Worm (Caenorhabditis elegans) whole organism, L1 larva: ENCODE measurements around the gene attf-3.

Source experiments
- C04F5.9 ChIP-seq: sonication (generic microtip); optimal IDR thresholded peaks from 2 replicates; lab custom pipeline; 2016; ENCODE audit warnings: missing genetic modification characterization, missing compliant biosample characterization
- C16A3.4 ChIP-seq: fragments of 150-350 bp; optimal IDR thresholded peaks from 2 replicates; lab custom pipeline; 2014; ENCODE audit warnings: missing biosample characterization, missing genetic modification characterization
- C34B4.2 ChIP-seq: sonication (generic microtip); optimal IDR thresholded peaks from 2 replicates; lab custom pipeline; 2017; ENCODE audit warnings: mild to moderate bottlenecking, missing genetic modification characterization, missing compliant biosample characterization
- Y116A8C.19 ChIP-seq: sonication (generic microtip); optimal IDR thresholded peaks from 2 replicates; lab custom pipeline; 2016; ENCODE audit warnings: missing compliant biosample characterization, missing genetic modification characterization, borderline replicate concordance
- aha-1 ChIP-seq: fragments of 150-350 bp; optimal IDR thresholded peaks from 2 replicates; lab custom pipeline; 2014; ENCODE audit warnings: missing biosample characterization, missing genetic modification characterization
- aly-2 ChIP-seq: fragments of 150-350 bp; optimal IDR thresholded peaks from 2 replicates; lab custom pipeline; 2014; ENCODE audit warnings: missing biosample characterization, missing genetic modification characterization
- ama-1 ChIP-seq: fragments of 150-350 bp; optimal IDR thresholded peaks from 2 replicates; lab custom pipeline; 2014
- blmp-1 ChIP-seq: fragments of 150-350 bp; optimal IDR thresholded peaks from 2 replicates; lab custom pipeline; 2014; ENCODE audit warnings: missing biosample characterization, missing genetic modification characterization
- ceh-8 ChIP-seq: fragments of 200-800 bp; sonication (Bioruptor generic); optimal IDR thresholded peaks from 2 replicates; lab custom pipeline; 2018; ENCODE audit warnings: mild to moderate bottlenecking, missing genetic modification characterization, moderate library complexity, missing compliant biosample characterization
- ceh-82 ChIP-seq, 3 experiments: fragments of 150-350 bp in 1 of 3; sonication (generic microtip) in 2 of 3; optimal IDR thresholded peaks; 2 replicates each; lab custom pipeline; 2014 to 2017; ENCODE audit warnings: missing biosample characterization in 3 of 3, missing genetic modification characterization in 3 of 3
- ceh-90 ChIP-seq: sonication (generic microtip); optimal IDR thresholded peaks from 2 replicates; lab custom pipeline; 2016; ENCODE audit warnings: missing genetic modification characterization, missing compliant biosample characterization
- dpl-1 ChIP-seq, 3 experiments: fragments of 150-350 bp in 2 of 3; sonication (generic microtip) in 1 of 3; optimal IDR thresholded peaks; 2 replicates each; lab custom pipeline; 2014 to 2017; ENCODE audit warnings: missing biosample characterization in 3 of 3, missing genetic modification characterization in 3 of 3, missing genetic modification reagents in 3 of 3
- dsc-1 ChIP-seq: sonication (generic microtip); optimal IDR thresholded peaks from 2 replicates; lab custom pipeline; 2016; ENCODE audit warnings: mild to moderate bottlenecking, missing genetic modification characterization, missing compliant biosample characterization
- efl-1 ChIP-seq, 4 experiments: fragments of 150-350 bp; optimal IDR thresholded peaks in 3 of 4; peaks in 1 of 4; 1 replicate in 1 of 4; 2 replicates in 3 of 4; lab custom pipeline; 2014; ENCODE audit warnings: missing biosample characterization in 2 of 4, missing genetic modification characterization in 2 of 4, missing genetic modification reagents in 2 of 4
- egl-27 ChIP-seq, 2 experiments: fragments of 150-350 bp in 1 of 2; sonication (generic microtip); optimal IDR thresholded peaks; 3 replicates each; lab custom pipeline; 2017 to 2018; ENCODE audit warnings: missing biosample characterization in 2 of 2, missing genetic modification characterization in 2 of 2, missing genetic modification reagents in 2 of 2
- elt-2 ChIP-seq: sonication (generic microtip); optimal IDR thresholded peaks from 2 replicates; lab custom pipeline; 2016; ENCODE audit warnings: missing genetic modification characterization, mild to moderate bottlenecking, inconsistent platforms, missing compliant biosample characterization, missing genetic modification reagents
- ets-5 ChIP-seq: fragments of 200-800 bp; sonication (Bioruptor generic); IDR thresholded peaks from 2 replicates; pipeline ENCODE4 v1.3.6; 2022; ENCODE audit warnings: missing genetic modification characterization, missing compliant biosample characterization
- fkh-4 ChIP-seq: sonication (generic microtip); optimal IDR thresholded peaks from 2 replicates; lab custom pipeline; 2016; ENCODE audit warnings: missing compliant biosample characterization, missing genetic modification characterization, borderline replicate concordance
- grh-1 ChIP-seq: fragments of 200-800 bp; sonication (Bioruptor generic); IDR thresholded peaks from 2 replicates; pipeline ENCODE4 v1.3.6; 2022; ENCODE audit warnings: missing genetic modification reagents, missing genetic modification characterization, missing compliant biosample characterization
- hpl-2 ChIP-seq: fragments of 150-350 bp; optimal IDR thresholded peaks from 2 replicates; lab custom pipeline; 2014; ENCODE audit warnings: missing biosample characterization, missing genetic modification reagents, missing genetic modification characterization
- jun-1 ChIP-seq: fragments of 150-350 bp; optimal IDR thresholded peaks from 2 replicates; lab custom pipeline; 2014; ENCODE audit warnings: missing biosample characterization, missing genetic modification reagents, missing genetic modification characterization
- lir-3 ChIP-seq: sonication (generic microtip); optimal IDR thresholded peaks from 2 replicates; lab custom pipeline; 2016; ENCODE audit warnings: mild to moderate bottlenecking, missing genetic modification characterization, moderate library complexity, missing compliant biosample characterization; ENCODE audit not compliant: poor library complexity
- mab-9 ChIP-seq: fragments of 200-800 bp; sonication (Bioruptor generic); IDR thresholded peaks from 2 replicates; pipeline ENCODE4 v1.3.6; 2022; ENCODE audit warnings: missing genetic modification reagents, missing genetic modification characterization, missing compliant biosample characterization
- mdl-1 ChIP-seq, 2 experiments: fragments of 150-350 bp; optimal IDR thresholded peaks; 2 replicates each; lab custom pipeline; 2014 to 2017; ENCODE audit warnings: missing biosample characterization in 2 of 2, missing genetic modification characterization in 2 of 2, inconsistent platforms in 1 of 2
- mep-1 ChIP-seq: fragments of 150-350 bp; optimal IDR thresholded peaks from 2 replicates; lab custom pipeline; 2014; ENCODE audit warnings: missing biosample characterization, missing genetic modification characterization
- nhr-11 ChIP-seq: fragments of 150-350 bp; optimal IDR thresholded peaks from 2 replicates; lab custom pipeline; 2014; ENCODE audit warnings: missing biosample characterization, missing genetic modification characterization
- nhr-12 ChIP-seq: sonication (generic microtip); optimal IDR thresholded peaks from 2 replicates; lab custom pipeline; 2017; ENCODE audit warnings: missing biosample characterization, missing genetic modification characterization
- nhr-19 ChIP-seq: fragments of 200-800 bp; sonication (Bioruptor generic); conservative IDR thresholded peaks from 2 replicates; pipeline ENCODE4 v1.3.6; 2022; ENCODE audit warnings: missing genetic modification characterization, missing compliant biosample characterization
- nhr-20 ChIP-seq: sonication (generic microtip); optimal IDR thresholded peaks from 2 replicates; lab custom pipeline; 2016; ENCODE audit warnings: mild to moderate bottlenecking, missing genetic modification characterization, missing compliant biosample characterization
- nhr-237 ChIP-seq: fragments of 150-350 bp; optimal IDR thresholded peaks from 2 replicates; lab custom pipeline; 2014; ENCODE audit warnings: missing biosample characterization, missing genetic modification characterization
- nhr-28 ChIP-seq: fragments of 150-350 bp; optimal IDR thresholded peaks from 2 replicates; lab custom pipeline; 2014; ENCODE audit warnings: missing biosample characterization, missing genetic modification characterization
- nhr-47 ChIP-seq: sonication (generic microtip); optimal IDR thresholded peaks from 2 replicates; lab custom pipeline; 2016; ENCODE audit warnings: mild to moderate bottlenecking, missing genetic modification characterization, moderate library complexity, missing compliant biosample characterization
- nhr-71 ChIP-seq: sonication (generic microtip); optimal IDR thresholded peaks from 2 replicates; lab custom pipeline; 2016; ENCODE audit warnings: mild to moderate bottlenecking, missing genetic modification characterization, moderate library complexity, missing compliant biosample characterization
- nhr-76 ChIP-seq: sonication (generic microtip); optimal IDR thresholded peaks from 2 replicates; lab custom pipeline; 2017; ENCODE audit warnings: missing biosample characterization, missing genetic modification characterization
- nhr-84 ChIP-seq: sonication (generic microtip); optimal IDR thresholded peaks from 2 replicates; lab custom pipeline; 2017; ENCODE audit warnings: missing biosample characterization, missing genetic modification characterization
- nhr-90 ChIP-seq: sonication (generic microtip); optimal IDR thresholded peaks from 2 replicates; lab custom pipeline; 2016; ENCODE audit warnings: mild to moderate bottlenecking, missing genetic modification characterization, missing compliant biosample characterization; ENCODE audit not compliant: poor library complexity
- rnt-1 ChIP-seq: sonication (generic microtip); optimal IDR thresholded peaks from 2 replicates; lab custom pipeline; 2016; ENCODE audit warnings: mild to moderate bottlenecking, missing genetic modification characterization, moderate library complexity, missing compliant biosample characterization
- skn-1 ChIP-seq: fragments of 150-350 bp; optimal IDR thresholded peaks from 2 replicates; lab custom pipeline; 2014; ENCODE audit warnings: missing biosample characterization, missing genetic modification characterization
- snpc-4 ChIP-seq: fragments of 150-350 bp; optimal IDR thresholded peaks from 2 replicates; lab custom pipeline; 2014; ENCODE audit warnings: missing biosample characterization, missing genetic modification characterization
- snu-23 ChIP-seq: sonication (generic microtip); optimal IDR thresholded peaks from 2 replicates; lab custom pipeline; 2016; ENCODE audit warnings: missing genetic modification characterization, missing compliant biosample characterization
- sptf-1 ChIP-seq: fragments of 150-350 bp; optimal IDR thresholded peaks from 2 replicates; lab custom pipeline; 2014; ENCODE audit warnings: missing biosample characterization, missing genetic modification characterization
- swsn-7 ChIP-seq: sonication (generic microtip); optimal IDR thresholded peaks from 2 replicates; lab custom pipeline; 2016; ENCODE audit warnings: missing genetic modification characterization, missing compliant biosample characterization
- tbx-2 ChIP-seq: sonication (generic microtip); optimal IDR thresholded peaks from 2 replicates; lab custom pipeline; 2016; ENCODE audit warnings: missing genetic modification characterization, missing compliant biosample characterization
- unc-30 ChIP-seq: sonication (generic microtip); optimal IDR thresholded peaks from 2 replicates; lab custom pipeline; 2017; ENCODE audit warnings: missing biosample characterization, missing genetic modification characterization
- unc-86 ChIP-seq: sonication (generic microtip); optimal IDR thresholded peaks from 2 replicates; lab custom pipeline; 2016; ENCODE audit warnings: missing genetic modification characterization, missing compliant biosample characterization
- vab-15 ChIP-seq: sonication (generic microtip); optimal IDR thresholded peaks from 2 replicates; lab custom pipeline; 2017; ENCODE audit warnings: missing genotype, mild to moderate bottlenecking, missing genetic modification characterization, missing compliant biosample characterization
- xbp-1 ChIP-seq: sonication (generic microtip); optimal IDR thresholded peaks from 2 replicates; lab custom pipeline; 2016; ENCODE audit warnings: missing genetic modification characterization, missing compliant biosample characterization
- ztf-11 ChIP-seq, 2 experiments: sonication (generic microtip); optimal IDR thresholded peaks; 2 replicates each; lab custom pipeline; 2016 to 2017; ENCODE audit warnings: missing genetic modification characterization in 2 of 2, missing biosample characterization in 1 of 2, missing compliant biosample characterization in 1 of 2

Gene attf-3

DNA sequence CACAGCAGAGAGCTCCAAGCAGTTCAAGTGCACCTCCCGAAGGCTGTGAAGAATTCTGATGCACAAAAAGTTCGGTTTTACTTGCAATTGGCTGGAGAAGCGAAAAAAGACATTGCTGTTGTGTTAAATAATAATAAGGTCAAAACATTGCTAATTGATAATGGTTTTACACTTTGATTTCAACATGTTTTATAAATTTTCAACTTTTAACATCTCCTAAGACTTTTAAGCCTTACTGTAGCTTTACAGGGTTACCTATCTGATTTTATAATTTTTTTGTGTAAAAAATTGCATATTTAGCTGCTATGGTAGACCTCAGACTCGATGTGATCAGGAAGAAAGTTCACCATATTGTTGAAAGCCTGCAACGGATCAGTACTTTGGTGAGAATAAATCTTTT is 48.0 kb upstream of the attf-3 start, which contains the start of gene pals-25:
TSS of gene pals-25 (plus strand) at position 301 of the 400 bp plus-strand sequence.
- TF ChIP-seq mep-1 (tag; lab: Kevin White, UChicago) (no peak), hpl-2 (GFP tag; lab: Kevin White, UChicago) (no peak)

ce11 chrIII:132118-132517 is 45.9 kb upstream of the attf-3 start, which contains the start of gene pals-22:
Gene pals-22, plus strand, starts transcription at chrIII:132418.
- TF ChIP-seq mdl-1 (tag; optimal IDR thresholded peaks at IDR 0.05; lab: Kevin White, UChicago): no peak
- TF ChIP-seq nhr-76 (tag; lab: Kevin White, UChicago): no peak
- TF ChIP-seq ceh-82 (tag; optimal IDR thresholded peaks at IDR 0.05; lab: Kevin White, UChicago): no peak
- TF ChIP-seq ceh-8 (GFP tag; lab: Kevin White, UChicago): no peak
- TF ChIP-seq hpl-2 (GFP tag; lab: Kevin White, UChicago): no peak
- TF ChIP-seq elt-2 (tag; lab: Kevin White, UChicago): no peak
- no peak for TF ChIP-seq tbx-2 (tag; lab: Kevin White, UChicago)
- TF ChIP-seq ets-5 (GFP tag; lab: Robert Waterston, UW): no peak
- TF ChIP-seq jun-1 (tag; lab: Kevin White, UChicago): no peak
- no peak for TF ChIP-seq efl-1 (optimal IDR thresholded peaks at IDR 0.05; lab: Kevin White, UChicago)
- no peak for TF ChIP-seq efl-1 (GFP tag; optimal IDR thresholded peaks at IDR 0.05 in 1 of 2; lab: Kevin White, UChicago)
- TF ChIP-seq unc-30 (tag; lab: Kevin White, UChicago): no peak
- no peak for TF ChIP-seq nhr-20 (tag; lab: Kevin White, UChicago)
- no peak for TF ChIP-seq nhr-11
- TF ChIP-seq sptf-1 (tag; lab: Kevin White, UChicago): no peak
- no peak for TF ChIP-seq C16A3.4
- no peak for TF ChIP-seq C04F5.9 (tag; lab: Kevin White, UChicago)
- no peak for TF ChIP-seq skn-1
- no peak for TF ChIP-seq nhr-237 (tag; lab: Kevin White, UChicago)
- no peak for TF ChIP-seq aha-1 (tag; lab: Kevin White, UChicago)
- TF ChIP-seq grh-1 (GFP tag; lab: Robert Waterston, UW): no peak

- TF ChIP-seq nhr-71 (tag; lab: Kevin White, UChicago): peak; percentile 61
- no peak for TF ChIP-seq ama-1 (lab: Kevin White, UChicago)
- peak; percentile 16 for TF ChIP-seq snpc-4 (tag; lab: Kevin White, UChicago)
- TF ChIP-seq xbp-1 (tag; lab: Kevin White, UChicago): peak; percentile 44
- peak; percentile 32 to 72 (median 60) for TF ChIP-seq dpl-1 (GFP tag; optimal IDR thresholded peaks at IDR 0.05; lab: Kevin White, UChicago)
- TF ChIP-seq C16A3.4: peak; percentile 71
- no peak for TF ChIP-seq fkh-4 (tag; lab: Kevin White, UChicago)
- TF ChIP-seq swsn-7 (tag; lab: Kevin White, UChicago): peak; percentile 50
- TF ChIP-seq vab-15 (tag; lab: Kevin White, UChicago): peak; percentile 89
- no peak for TF ChIP-seq egl-27 (tag; optimal IDR thresholded peaks at IDR 0.05; lab: Kevin White, UChicago)
- peak in 2 of 3 experiments; percentile 2 to 70 for TF ChIP-seq ceh-82 (tag; optimal IDR thresholded peaks at IDR 0.05; lab: Kevin White, UChicago)
- no peak for TF ChIP-seq unc-30 (tag; lab: Kevin White, UChicago)
- TF ChIP-seq mab-9 (GFP tag; lab: Robert Waterston, UW): no peak
- peak; percentile 65 to 67 for TF ChIP-seq efl-1 (optimal IDR thresholded peaks at IDR 0.05; lab: Kevin White, UChicago)
- TF ChIP-seq efl-1 (GFP tag; optimal IDR thresholded peaks at IDR 0.05 in 1 of 2; lab: Kevin White, UChicago): peak; percentile 64 to 94
- peak; percentile 55 for TF ChIP-seq nhr-47 (tag; lab: Kevin White, UChicago)
- peak; percentile 37 for TF ChIP-seq dsc-1 (tag; lab: Kevin White, UChicago)
- no peak for TF ChIP-seq Y116A8C.19 (tag; lab: Kevin White, UChicago)
- TF ChIP-seq ztf-11 (tag; optimal IDR thresholded peaks at IDR 0.05; lab: Kevin White, UChicago): no peak
- no peak for TF ChIP-seq nhr-84 (tag; lab: Kevin White, UChicago)
- peak; percentile 15 for TF ChIP-seq unc-86 (tag; lab: Kevin White, UChicago)
- TF ChIP-seq nhr-19 (GFP tag; lab: Robert Waterston, UW): peak; percentile 15; the same call in 1 of the 2 replicates
- TF ChIP-seq aly-2 (tag; lab: Kevin White, UChicago): no peak
- no peak for TF ChIP-seq nhr-28 (tag; lab: Kevin White, UChicago)
- TF ChIP-seq snu-23 (GFP tag; lab: Kevin White, UChicago): peak; percentile 64
- peak; percentile 42 for TF ChIP-seq rnt-1 (tag; lab: Kevin White, UChicago)
- TF ChIP-seq nhr-12 (tag; lab: Kevin White, UChicago): no peak
- no peak for TF ChIP-seq ceh-8 (GFP tag; lab: Kevin White, UChicago)
- TF ChIP-seq ceh-90 (tag; lab: Kevin White, UChicago): no peak
- no peak for TF ChIP-seq nhr-90 (tag; lab: Kevin White, UChicago)
- peak; percentile 34 for TF ChIP-seq lir-3 (tag; lab: Kevin White, UChicago)
- TF ChIP-seq nhr-237 (tag; lab: Kevin White, UChicago): no peak
- peak; percentile 1 for TF ChIP-seq elt-2 (tag; lab: Kevin White, UChicago)
- TF ChIP-seq C34B4.2: no peak
- TF ChIP-seq blmp-1 (tag; lab: Kevin White, UChicago): peak; percentile 42
Observed at ce11 chrIII:131627-132026, 45.4 kb upstream of the attf-3 start.
